Fruit fly (Drosophila melanogaster) Kc167 (cell line): Measurements from ENCODE around the gene CG42831.

Experiments
- Myc ChIP-seq: fragments of >200 bp; optimal IDR thresholded peaks from 2 replicates; lab custom pipeline; 2017; ENCODE audit warnings: missing external identifiers
- Sin3A ChIP-seq: fragments of >200 bp; optimal IDR thresholded peaks from 2 replicates; lab custom pipeline; 2018; ENCODE audit warnings: missing external identifiers
- h ChIP-seq: fragments of >200 bp; optimal IDR thresholded peaks from 3 replicates; lab custom pipeline; 2018; ENCODE audit warnings: missing external identifiers
- insv ChIP-seq: fragments of >200 bp; optimal IDR thresholded peaks from 3 replicates; lab custom pipeline; 2018; ENCODE audit warnings: missing external identifiers
- psq ChIP-seq: fragments of >200 bp; optimal IDR thresholded peaks from 2 replicates; lab custom pipeline; 2017; ENCODE audit warnings: missing external identifiers
- ttk ChIP-seq: sonication (Bioruptor generic); optimal IDR thresholded peaks from 2 replicates; lab custom pipeline; 2017; ENCODE audit warnings: missing external identifiers

The CG42831 gene

DNA sequence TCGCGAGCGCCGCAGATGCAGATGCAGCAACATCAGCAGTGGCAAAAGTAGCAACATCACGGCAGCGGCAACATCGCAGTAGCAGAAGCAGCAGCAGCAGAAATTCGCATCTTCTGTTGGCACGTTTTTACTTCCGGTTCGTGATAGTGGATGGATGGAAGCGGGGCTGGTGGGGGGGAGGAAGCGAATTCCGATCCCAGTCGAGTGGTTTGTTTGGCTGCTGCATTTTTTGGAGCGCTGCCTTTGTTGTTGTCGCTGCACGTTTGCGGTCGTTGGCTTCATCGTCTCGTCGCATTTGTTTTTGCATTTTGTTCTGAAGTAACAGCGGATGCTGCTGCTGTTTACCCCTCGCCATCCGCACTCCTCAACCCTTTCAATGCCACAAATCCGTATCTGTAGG lies 36.7 kb upstream of the CG42831 start:
- TF ChIP-seq insv (no peak), ttk (no peak), h (lab: Kevin White, UChicago) (no peak), psq (lab: Kevin White, UChicago) (no peak), Sin3A (no peak), Myc (lab: Kevin White, UChicago) (no peak)

DNA sequence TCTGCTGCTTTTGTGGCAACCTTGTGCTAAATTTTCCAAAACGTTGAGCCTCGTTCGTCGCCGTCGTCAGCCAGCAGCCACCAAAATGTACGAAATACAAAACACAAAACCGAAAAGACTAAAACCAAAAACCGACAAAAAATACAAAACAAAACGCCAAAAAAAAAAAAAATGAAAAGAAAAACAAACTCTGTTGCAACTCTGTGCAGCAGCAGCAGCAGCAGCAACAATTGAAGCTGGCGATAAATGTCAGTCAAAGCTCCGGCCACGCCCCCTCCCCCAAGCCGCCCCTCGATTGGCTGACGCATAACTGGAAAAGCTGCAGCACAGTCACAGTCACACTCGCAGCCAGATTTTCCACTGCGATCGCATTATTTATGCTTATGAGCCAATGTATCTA lies 35.3 kb upstream of the CG42831 start:
- TF ChIP-seq insv (no peak), Sin3A (no peak), h (lab: Kevin White, UChicago) (no peak), psq (lab: Kevin White, UChicago) (no peak), Myc (lab: Kevin White, UChicago) (no peak), ttk (no peak)

DNA sequence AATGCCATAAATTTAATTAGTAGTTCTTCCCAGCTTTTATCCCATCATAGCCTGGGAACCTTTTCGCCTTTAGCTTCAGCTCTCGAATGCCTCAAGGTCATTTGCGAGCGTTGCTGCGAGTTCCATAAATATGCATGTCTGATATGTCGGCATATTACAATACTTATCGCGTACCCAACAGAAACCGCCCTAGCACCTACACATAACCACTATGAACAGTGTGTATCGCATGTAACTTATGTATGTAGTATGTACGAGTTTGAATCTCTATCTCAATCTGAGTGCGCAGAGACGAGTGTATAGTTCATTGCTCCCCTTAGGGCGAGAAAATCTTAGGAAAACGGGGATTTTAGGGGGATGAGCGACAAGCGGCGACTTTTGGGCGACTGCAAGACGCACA lies 33.3 kb upstream of the CG42831 start:
- no peak for TF ChIP-seq ttk
- TF ChIP-seq Myc (lab: Kevin White, UChicago) = no peak
- no peak for TF ChIP-seq insv
- TF ChIP-seq psq (lab: Kevin White, UChicago) = no peak
- TF ChIP-seq Sin3A = no peak
- TF ChIP-seq h (lab: Kevin White, UChicago) = no peak

DNA sequence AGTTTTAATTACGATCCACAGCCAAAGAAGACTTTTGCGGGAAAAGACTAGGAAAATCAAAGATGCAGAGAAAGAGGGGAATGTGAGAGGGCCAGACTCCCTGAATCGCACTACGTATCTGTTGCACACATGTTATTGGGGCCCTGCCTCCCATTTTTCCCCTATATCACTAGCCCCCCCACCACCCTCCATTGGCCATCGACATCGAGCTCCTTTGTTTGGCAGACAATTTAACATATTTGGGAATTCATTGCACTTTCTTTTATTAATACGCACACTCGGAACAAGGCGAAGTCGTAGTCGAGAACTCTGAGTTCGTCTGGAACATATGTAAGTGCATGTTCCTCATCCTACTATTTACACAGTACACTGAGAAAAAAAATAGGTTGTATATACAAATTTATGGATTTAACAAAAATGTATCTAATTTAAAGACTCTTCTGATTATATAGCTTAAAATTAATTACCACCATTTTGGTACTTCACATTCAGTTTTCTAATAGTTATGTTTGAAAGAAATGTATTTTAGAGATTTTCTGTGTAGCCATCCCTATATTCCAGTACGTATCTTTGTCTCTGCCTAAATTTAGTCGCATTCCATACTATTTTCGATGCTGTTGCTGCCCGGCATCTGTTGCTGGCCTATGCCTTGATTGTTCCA lies 31.5 kb upstream of the CG42831 start:
- no peak for TF ChIP-seq insv
- TF ChIP-seq psq (lab: Kevin White, UChicago) = no peak
- no peak for TF ChIP-seq h (lab: Kevin White, UChicago)
- TF ChIP-seq Sin3A = no peak
- TF ChIP-seq Myc (lab: Kevin White, UChicago) = no peak
- TF ChIP-seq ttk = no peak

DNA sequence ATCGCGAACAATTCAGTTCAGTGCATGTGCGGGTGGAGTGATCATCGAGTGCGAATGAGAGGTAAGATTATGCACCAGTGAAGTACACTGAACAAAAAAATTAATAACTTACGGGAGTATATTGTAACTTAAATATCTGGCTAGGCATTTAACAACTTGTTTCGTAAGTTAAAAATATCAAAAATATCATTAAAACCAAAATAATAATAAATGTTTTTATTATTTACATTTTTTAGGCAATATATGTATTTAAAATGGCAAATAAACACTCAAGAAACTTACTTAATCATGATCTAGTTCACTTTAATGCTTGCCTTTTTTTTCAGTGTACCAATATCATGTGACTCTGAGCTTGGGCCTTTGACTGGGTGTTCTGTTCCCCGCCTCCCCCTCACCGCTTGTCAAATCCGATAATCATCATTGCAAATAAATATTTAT lies 30.0 kb upstream of the CG42831 start:
- TF ChIP-seq insv (no peak), ttk (no peak), Sin3A (no peak)

DNA sequence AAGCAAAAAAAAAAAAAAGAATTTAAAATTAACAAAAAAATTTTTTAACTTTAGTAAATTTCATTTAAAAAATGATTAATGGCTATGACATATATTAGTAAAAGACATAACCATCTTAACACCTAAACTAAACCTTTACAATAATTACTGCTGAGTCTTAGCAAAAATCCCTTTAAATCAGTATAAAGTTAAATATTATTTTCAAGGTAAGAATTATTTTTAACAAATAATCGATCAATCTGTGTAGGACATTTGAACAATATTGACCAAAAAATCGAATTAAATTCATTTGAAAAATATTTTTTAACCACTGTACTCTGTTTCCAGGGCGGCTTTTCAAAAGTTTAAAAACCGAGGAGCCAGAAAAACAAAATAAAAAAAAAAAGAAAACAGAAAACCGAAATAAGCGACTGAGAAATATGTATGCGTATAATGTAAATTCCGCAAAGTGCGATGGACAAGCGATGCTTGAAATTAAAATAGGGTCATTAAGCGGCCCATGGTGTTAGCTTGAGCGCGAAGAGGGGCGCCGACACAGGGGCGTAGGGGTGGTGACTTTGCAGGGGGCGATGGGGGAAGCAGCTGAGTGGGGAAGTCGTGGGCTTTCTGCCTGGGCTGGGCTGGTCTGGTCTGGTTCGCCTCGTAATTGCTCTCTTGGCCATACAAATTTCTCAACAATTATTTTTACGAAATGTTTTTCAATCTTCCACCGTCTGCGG lies 28.5 kb upstream of the CG42831 start:
- TF ChIP-seq insv (no peak), ttk (no peak), psq (lab: Kevin White, UChicago) (no peak), Myc (lab: Kevin White, UChicago) (no peak), Sin3A (no peak), h (lab: Kevin White, UChicago) (no peak)

DNA sequence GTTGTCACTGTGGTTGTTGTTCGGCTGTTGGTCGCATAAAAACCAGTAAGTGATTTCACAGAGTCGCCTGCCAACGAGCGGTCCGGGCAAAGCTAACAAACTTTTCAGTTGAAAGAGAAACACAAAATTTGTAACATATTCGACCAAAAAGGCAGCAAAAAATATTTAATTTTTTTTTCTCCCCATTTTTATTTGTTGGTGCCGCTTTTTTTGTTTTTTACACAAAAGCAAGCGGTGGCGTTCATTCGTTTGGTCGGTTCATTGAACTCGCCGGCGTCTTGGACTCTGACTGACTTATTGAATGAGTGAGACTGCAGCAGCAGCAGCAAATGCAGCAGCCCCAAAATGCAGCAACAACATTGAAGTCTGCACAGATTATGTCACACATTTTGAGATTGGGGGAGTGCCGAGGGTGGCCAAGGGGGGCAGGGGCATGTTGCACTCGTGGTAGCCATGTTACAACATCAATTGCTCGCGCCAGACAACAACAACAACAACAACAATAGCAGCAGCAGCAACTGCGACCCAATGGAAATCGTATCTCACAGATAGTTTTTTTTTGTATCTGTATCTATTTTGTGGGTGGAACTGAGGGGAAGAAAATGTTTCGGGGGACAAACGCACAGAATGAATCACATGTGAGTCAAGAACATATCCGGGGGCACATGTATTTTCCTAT lies 26.8 kb upstream of the CG42831 start:
- TF ChIP-seq ttk = no peak
- no peak for TF ChIP-seq Sin3A
- TF ChIP-seq h (lab: Kevin White, UChicago) = no peak
- no peak for TF ChIP-seq insv
- TF ChIP-seq psq (lab: Kevin White, UChicago) = no peak
- no peak for TF ChIP-seq Myc (lab: Kevin White, UChicago)

DNA sequence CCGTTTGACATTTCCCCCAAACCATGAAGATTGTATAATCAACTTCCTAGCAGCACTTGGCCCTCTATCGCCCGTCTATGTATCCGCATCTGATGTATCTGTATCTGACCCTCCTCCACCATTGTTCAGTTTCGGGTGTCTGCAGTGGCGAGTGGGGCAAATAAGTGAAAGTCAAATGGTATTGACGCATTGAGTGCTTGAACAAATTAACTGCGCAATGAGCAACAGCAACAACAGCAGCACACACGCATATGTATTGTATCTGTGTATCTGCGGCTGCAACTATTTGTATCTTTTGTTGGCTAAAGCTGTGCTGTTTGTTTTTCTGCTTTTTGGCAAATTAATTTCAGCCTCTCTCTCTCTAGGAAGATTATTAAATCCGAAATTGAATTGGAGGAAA lies 26.0 kb upstream of the CG42831 start:
- TF ChIP-seq psq (lab: Kevin White, UChicago) = no peak
- TF ChIP-seq h (lab: Kevin White, UChicago) = no peak
- TF ChIP-seq Sin3A = no peak
- TF ChIP-seq insv = no peak
- TF ChIP-seq ttk = no peak
- TF ChIP-seq Myc (lab: Kevin White, UChicago) = no peak

DNA sequence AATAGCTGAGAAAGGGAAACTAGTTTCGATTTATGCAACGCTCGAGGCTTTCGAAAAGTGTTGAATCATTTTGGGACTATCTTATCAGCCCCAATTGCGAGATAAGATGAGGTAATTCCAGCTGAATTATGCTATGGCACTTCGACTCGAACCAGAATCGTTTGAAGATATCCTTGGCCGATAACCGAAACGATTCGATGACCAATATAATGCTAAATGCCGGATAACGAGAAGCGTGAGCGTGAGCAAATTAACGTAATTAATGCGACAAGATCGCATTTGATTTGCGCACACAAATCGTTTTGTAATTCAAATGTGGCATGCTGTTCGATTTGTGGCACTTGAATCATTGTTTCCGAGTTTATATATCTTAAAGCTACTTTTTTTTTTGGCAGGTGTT lies 25.6 kb upstream of the CG42831 start:
- TF ChIP-seq ttk = no peak
- TF ChIP-seq Myc (lab: Kevin White, UChicago) = no peak
- no peak for TF ChIP-seq h (lab: Kevin White, UChicago)
- no peak for TF ChIP-seq psq (lab: Kevin White, UChicago)
- TF ChIP-seq Sin3A = no peak
- TF ChIP-seq insv = no peak

DNA sequence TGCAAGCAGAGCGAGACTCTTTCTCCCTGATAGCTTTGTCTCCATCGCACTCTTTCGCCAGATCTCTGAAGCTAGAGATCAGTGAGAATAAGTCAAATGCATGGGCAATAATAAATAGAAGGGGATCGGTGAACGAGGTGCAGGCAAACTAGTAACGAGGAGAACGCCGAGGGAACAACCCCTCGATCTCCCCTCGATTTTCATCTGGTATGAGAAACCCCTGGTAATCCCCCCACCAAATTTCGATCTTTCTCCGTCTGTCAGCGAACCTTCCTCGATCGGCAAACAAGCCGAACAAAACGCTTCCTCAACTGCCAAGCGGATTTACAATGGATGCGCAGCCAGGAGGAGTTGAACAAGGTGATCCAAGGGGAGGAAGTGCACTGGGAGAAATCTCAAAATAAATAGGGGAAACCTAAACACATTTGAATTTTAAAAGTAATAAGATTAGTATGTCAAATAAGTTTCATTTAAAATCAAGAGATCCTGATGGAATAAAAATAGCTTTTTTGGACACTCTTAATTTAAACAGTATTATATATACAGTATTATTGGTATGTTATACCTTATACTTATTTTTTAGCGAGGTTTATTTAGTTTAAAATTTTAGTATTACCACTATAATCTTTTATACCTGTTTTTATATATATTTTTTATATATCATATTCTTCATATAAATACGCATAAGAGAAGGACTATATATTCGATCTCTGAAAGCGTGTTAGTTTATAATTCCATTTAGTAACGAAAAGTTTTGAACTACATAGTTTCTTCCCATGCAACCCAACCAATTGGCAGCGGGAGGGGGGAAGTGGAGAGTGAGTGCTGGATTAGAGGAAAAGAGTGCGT lies 22.7 kb upstream of the CG42831 start:
- TF ChIP-seq Myc (lab: Kevin White, UChicago) (no peak), ttk (no peak), psq (lab: Kevin White, UChicago) (no peak), Sin3A (no peak), insv (no peak), h (lab: Kevin White, UChicago) (no peak)

DNA sequence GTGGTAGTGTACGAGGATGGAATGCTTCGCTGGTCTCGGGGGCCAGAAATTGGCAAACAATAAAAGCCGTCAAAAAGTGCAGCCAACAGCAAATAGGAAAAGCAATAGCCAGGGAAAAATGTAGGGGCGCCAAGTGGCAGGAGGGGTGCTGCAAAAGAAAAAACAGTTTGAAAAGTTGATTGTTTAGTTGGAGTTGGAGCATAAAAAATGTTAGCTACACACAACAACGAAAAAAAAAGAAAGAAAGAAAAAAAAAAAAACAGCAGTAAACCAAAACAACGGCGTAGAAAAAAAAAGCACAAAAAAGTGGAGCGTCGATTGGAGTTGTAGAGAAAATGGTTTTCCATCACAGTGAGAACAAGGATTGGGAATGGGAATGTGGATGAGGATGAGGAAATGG lies 22.1 kb upstream of the CG42831 start:
- TF ChIP-seq h (lab: Kevin White, UChicago) (no peak), ttk (no peak), Myc (lab: Kevin White, UChicago) (no peak), Sin3A (no peak), insv (no peak), psq (lab: Kevin White, UChicago) (no peak)

DNA sequence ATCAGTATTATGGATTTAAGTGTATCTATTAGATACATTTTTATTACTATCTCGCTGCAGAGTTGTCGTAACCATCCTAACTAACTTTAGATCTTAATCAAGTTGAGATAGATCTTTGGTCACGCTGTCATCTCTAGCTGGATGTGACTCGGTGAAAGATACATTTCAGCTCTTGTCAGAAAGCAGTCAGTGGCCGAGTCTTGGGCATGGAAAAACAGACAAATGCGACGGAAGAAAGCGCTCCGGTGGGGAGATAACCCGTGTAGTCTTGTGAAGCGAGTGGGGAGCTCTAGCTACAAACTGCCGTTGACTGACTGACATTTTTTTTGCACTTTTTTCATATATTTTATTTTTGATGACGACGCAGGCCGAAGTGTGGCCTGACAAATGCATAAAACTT lies 21.4 kb upstream of the CG42831 start:
- TF ChIP-seq Sin3A = no peak
- no peak for TF ChIP-seq h (lab: Kevin White, UChicago)
- TF ChIP-seq Myc (lab: Kevin White, UChicago) = no peak
- TF ChIP-seq ttk = no peak
- TF ChIP-seq psq (lab: Kevin White, UChicago) = no peak
- TF ChIP-seq insv = no peak
